Worm (Caenorhabditis elegans) whole organism, L4/young adult: Measurements from ENCODE around the gene spop-1.

Source experiments
- W03F9.2 ChIP-seq: fragments of 150-350 bp; optimal IDR thresholded peaks from 2 replicates; lab custom pipeline; 2014; ENCODE audit warnings: missing biosample characterization, missing genetic modification characterization
- dao-5 ChIP-seq: sonication (generic microtip); optimal IDR thresholded peaks from 2 replicates; lab custom pipeline; 2016; ENCODE audit warnings: missing genotype, missing genetic modification characterization, moderate library complexity, missing compliant biosample characterization
- him-1 ChIP-seq: sonication (generic microtip); optimal IDR thresholded peaks from 2 replicates; lab custom pipeline; 2016; ENCODE audit warnings: missing genotype, missing genetic modification reagents, missing genetic modification characterization, missing compliant biosample characterization

ce11 chrIII:10132495-10133450, 34.9 kb upstream of the spop-1 start:
- TF ChIP-seq W03F9.2 (tag; lab: Kevin White, UChicago) (no peak), dao-5 (tag; lab: Kevin White, UChicago) (no peak), him-1 (tag; lab: Kevin White, UChicago) (no peak)
